Worm (Caenorhabditis elegans): ENCODE results near the gene ZK662.2.

- TF ChIP-seq med-1 (GFP tag; optimal IDR thresholded peaks at IDR 0.05; ENCODE audit: insufficient read depth) (no peak), cog-1 (tag; optimal IDR thresholded peaks at IDR 0.05) (no peak), ztf-23 (GFP tag; IDR thresholded peaks at IDR 0.05) (no peak), flt-1 (GFP tag; IDR thresholded peaks at IDR 0.05) (no peak)
These were observed 3.7 kb downstream of the ZK662.2 start for ce11 chrX:15700220-15700619.
